Fruit fly (Drosophila melanogaster) whole organism, embryonic: Measurements from ENCODE around the gene her.

Experiments
- ATbp ChIP-seq: fragments of 200-800 bp; sonication (Bioruptor generic); optimal IDR thresholded peaks from 2 replicates; lab custom pipeline; 2017; ENCODE audit warnings: missing biosample characterization, mild to moderate bottlenecking, missing genetic modification characterization, missing genetic modification reagents
- Adf1 ChIP-seq: fragments of 200-800 bp; sonication (Bioruptor generic); IDR thresholded peaks from 2 replicates; pipeline ENCODE4 v1.3.6; 2022; ENCODE audit warnings: missing biosample characterization, missing genetic modification characterization
- Antp ChIP-seq: fragments of 200-800 bp; sonication (Bioruptor generic); optimal IDR thresholded peaks from 3 replicates; lab custom pipeline; 2016; ENCODE audit warnings: missing biosample characterization, missing genetic modification characterization
- Bdp1 ChIP-seq: fragments of 200-800 bp; sonication (Bioruptor generic); optimal IDR thresholded peaks from 3 replicates; lab custom pipeline; 2016; ENCODE audit warnings: missing biosample characterization, missing genetic modification characterization
- CG10147 ChIP-seq: fragments of 200-800 bp; sonication (Bioruptor generic); optimal IDR thresholded peaks from 2 replicates; lab custom pipeline; 2019; ENCODE audit warnings: missing biosample characterization, mild to moderate bottlenecking, missing genetic modification characterization, moderate library complexity
- CG11560 ChIP-seq: fragments of 200-800 bp; sonication (Bioruptor generic); IDR thresholded peaks from 3 replicates; pipeline ENCODE4 v1.3.6; 2022; ENCODE audit warnings: missing biosample characterization, missing genetic modification characterization
- CG12071 ChIP-seq: fragments of 200-800 bp; sonication (Bioruptor generic); optimal IDR thresholded peaks from 3 replicates; lab custom pipeline; 2018; ENCODE audit warnings: missing biosample characterization, mild to moderate bottlenecking, missing genetic modification characterization
- CG12155 ChIP-seq: fragments of 200-800 bp; sonication (Bioruptor generic); optimal IDR thresholded peaks from 3 replicates; lab custom pipeline; 2016; ENCODE audit warnings: missing biosample characterization, missing genetic modification characterization
- CG12219 ChIP-seq: fragments of 200-800 bp; sonication (Bioruptor generic); optimal IDR thresholded peaks from 3 replicates; lab custom pipeline; 2018; ENCODE audit warnings: missing biosample characterization, mild to moderate bottlenecking, missing genetic modification characterization
- CG12659 ChIP-seq: fragments of 200-800 bp; sonication (Bioruptor generic); optimal IDR thresholded peaks from 3 replicates; lab custom pipeline; 2017; ENCODE audit warnings: mild to moderate bottlenecking, missing biosample characterization, missing genetic modification reagents, missing genetic modification characterization
- CG12769 ChIP-seq: fragments of 200-800 bp; sonication (Bioruptor generic); optimal IDR thresholded peaks from 2 replicates; lab custom pipeline; 2019; ENCODE audit warnings: missing biosample characterization, mild to moderate bottlenecking, missing genetic modification characterization, moderate library complexity
- CG13624 ChIP-seq: fragments of 200-800 bp; sonication (Bioruptor generic); optimal IDR thresholded peaks from 2 replicates; lab custom pipeline; 2016; ENCODE audit warnings: missing biosample characterization, missing genetic modification characterization
- CG13775 ChIP-seq: fragments of 200-800 bp; sonication (Bioruptor generic); optimal IDR thresholded peaks from 3 replicates; lab custom pipeline; 2017; ENCODE audit warnings: missing biosample characterization, mild to moderate bottlenecking, missing genetic modification characterization
- CG14014 ChIP-seq: fragments of 200-800 bp; sonication (Bioruptor generic); IDR thresholded peaks from 2 replicates; pipeline ENCODE4 v1.3.6; 2022; ENCODE audit warnings: missing biosample characterization, missing genetic modification characterization
- CG14050 ChIP-seq: fragments of 200-800 bp; sonication (Bioruptor generic); IDR thresholded peaks from 3 replicates; pipeline ENCODE4 v1.3.6; 2022; ENCODE audit warnings: missing biosample characterization, missing genetic modification characterization
- CG15514 ChIP-seq: fragments of 200-800 bp; sonication (Bioruptor generic); optimal IDR thresholded peaks from 3 replicates; lab custom pipeline; 2017; ENCODE audit warnings: missing biosample characterization, missing genetic modification characterization, mild to moderate bottlenecking, moderate library complexity, missing genetic modification reagents
- CG30431 ChIP-seq: fragments of 200-800 bp; sonication (Bioruptor generic); optimal IDR thresholded peaks from 2 replicates; lab custom pipeline; 2017; ENCODE audit warnings: missing biosample characterization, missing genetic modification characterization
- CG31224 ChIP-seq: fragments of 200-800 bp; sonication (Bioruptor generic); IDR thresholded peaks from 2 replicates; pipeline ENCODE4 v1.3.6; 2022; ENCODE audit warnings: missing biosample characterization, missing genetic modification characterization
- CG31441 ChIP-seq: fragments of 200-800 bp; sonication (Bioruptor generic); IDR thresholded peaks from 2 replicates; pipeline ENCODE4 v1.3.6; 2022; ENCODE audit warnings: missing biosample characterization, missing genetic modification characterization
- CG3163 ChIP-seq: fragments of 200-800 bp; sonication (Bioruptor generic); optimal IDR thresholded peaks from 3 replicates; lab custom pipeline; 2016; ENCODE audit warnings: missing biosample characterization, missing genetic modification characterization
- CG6654 ChIP-seq: fragments of 200-800 bp; sonication (Bioruptor generic); optimal IDR thresholded peaks from 2 replicates; lab custom pipeline; 2017; ENCODE audit warnings: missing biosample characterization, mild to moderate bottlenecking, missing genetic modification characterization
- CG6765 ChIP-seq: fragments of 200-800 bp; sonication (Bioruptor generic); optimal IDR thresholded peaks from 3 replicates; lab custom pipeline; 2017; ENCODE audit warnings: missing biosample characterization, mild to moderate bottlenecking, missing genetic modification characterization
- CG7963 ChIP-seq: fragments of 200-800 bp; sonication (Bioruptor generic); IDR thresholded peaks from 3 replicates; pipeline ENCODE4 v1.3.6; 2022; ENCODE audit warnings: missing biosample characterization, missing genetic modification characterization; ENCODE audit not compliant: partially characterized antibody
- CG9609 ChIP-seq: fragments of 200-800 bp; sonication (Bioruptor generic); optimal IDR thresholded peaks from 3 replicates; lab custom pipeline; 2016; ENCODE audit warnings: missing biosample characterization, missing genetic modification characterization
- Doc3 ChIP-seq: fragments of 200-800 bp; sonication (Bioruptor generic); IDR thresholded peaks from 3 replicates; pipeline ENCODE4 v1.3.6; 2022; ENCODE audit warnings: missing biosample characterization, missing genetic modification characterization; ENCODE audit not compliant: partially characterized antibody
- Dref ChIP-seq: fragments of 200-800 bp; sonication (Bioruptor generic); IDR thresholded peaks from 2 replicates; pipeline ENCODE4 v1.3.6; 2022; ENCODE audit warnings: missing biosample characterization, missing genetic modification characterization
- Gug ChIP-seq: fragments of 200-800 bp; sonication (Bioruptor generic); IDR thresholded peaks from 4 replicates; pipeline ENCODE4 v1.3.6; 2022; ENCODE audit warnings: missing biosample characterization, missing genetic modification characterization
- HLH3B ChIP-seq: fragments of 200-800 bp; sonication (Bioruptor generic); IDR thresholded peaks from 2 replicates; pipeline ENCODE4 v1.3.6; 2022; ENCODE audit warnings: missing biosample characterization, missing genetic modification characterization
- Jarid2 ChIP-seq: fragments of 200-800 bp; sonication (Bioruptor generic); optimal IDR thresholded peaks from 3 replicates; lab custom pipeline; 2017; ENCODE audit warnings: mild to moderate bottlenecking, missing biosample characterization, missing genetic modification reagents, missing genetic modification characterization
- Myb ChIP-seq: fragments of 200-800 bp; sonication (Bioruptor generic); optimal IDR thresholded peaks from 2 replicates; lab custom pipeline; 2016; ENCODE audit warnings: missing biosample characterization, missing genetic modification characterization
- Sox100B ChIP-seq: fragments of 200-800 bp; sonication (Bioruptor generic); optimal IDR thresholded peaks from 3 replicates; lab custom pipeline; 2018; ENCODE audit warnings: missing biosample characterization, mild to moderate bottlenecking, missing genetic modification characterization
- ara ChIP-seq: fragments of 200-800 bp; sonication (Bioruptor generic); IDR thresholded peaks from 2 replicates; pipeline ENCODE4 v1.3.6; 2022; ENCODE audit warnings: missing biosample characterization, missing genetic modification characterization
- ash1 ChIP-seq: fragments of 200-800 bp; sonication (Bioruptor generic); optimal IDR thresholded peaks from 2 replicates; lab custom pipeline; 2018; ENCODE audit warnings: missing biosample characterization, mild to moderate bottlenecking, missing genetic modification characterization
- bsh ChIP-seq, 2 experiments: fragments of 200-800 bp; sonication (Bioruptor generic); optimal IDR thresholded peaks; 2 replicates each; lab custom pipeline; 2017 to 2018; ENCODE audit warnings: mild to moderate bottlenecking in 2 of 2, missing biosample characterization in 2 of 2, missing genetic modification characterization in 2 of 2, moderate library complexity in 1 of 2
- btn ChIP-seq: fragments of 200-800 bp; sonication (Bioruptor generic); optimal IDR thresholded peaks from 2 replicates; lab custom pipeline; 2016; ENCODE audit warnings: missing biosample characterization, missing genetic modification characterization
- caup ChIP-seq: fragments of 200-800 bp; sonication (Bioruptor generic); optimal IDR thresholded peaks from 3 replicates; lab custom pipeline; 2017; ENCODE audit warnings: missing biosample characterization, mild to moderate bottlenecking, missing genetic modification characterization, moderate library complexity; ENCODE audit not compliant: severe bottlenecking
- dan ChIP-seq: fragments of 200-800 bp; sonication (Bioruptor generic); IDR thresholded peaks from 2 replicates; pipeline ENCODE4 v1.3.6; 2022; ENCODE audit warnings: missing biosample characterization, missing genetic modification characterization
- dati ChIP-seq: fragments of 200-800 bp; sonication (Bioruptor generic); IDR thresholded peaks from 2 replicates; pipeline ENCODE4 v1.3.6; 2022; ENCODE audit warnings: missing biosample characterization, missing genetic modification characterization
- exex ChIP-seq: fragments of 200-800 bp; sonication (Bioruptor generic); optimal IDR thresholded peaks from 4 replicates; lab custom pipeline; 2018; ENCODE audit warnings: missing biosample characterization, mild to moderate bottlenecking, missing genetic modification characterization, moderate library complexity
- gcm2 ChIP-seq: fragments of 200-800 bp; sonication (Bioruptor generic); optimal IDR thresholded peaks from 2 replicates; lab custom pipeline; 2016; ENCODE audit warnings: missing biosample characterization, missing genetic modification characterization
- grau ChIP-seq: fragments of 200-800 bp; optimal IDR thresholded peaks from 3 replicates; lab custom pipeline; 2019; ENCODE audit warnings: missing biosample characterization, mild to moderate bottlenecking, missing genetic modification characterization, moderate library complexity
- gt ChIP-seq: fragments of 200-800 bp; sonication (Bioruptor generic); IDR thresholded peaks from 2 replicates; pipeline ENCODE4 v1.3.6; 2022; ENCODE audit warnings: missing biosample characterization, missing genetic modification characterization
- hth ChIP-seq: fragments of >200 bp; optimal IDR thresholded peaks from 2 replicates; lab custom pipeline; 2017; ENCODE audit warnings: inconsistent platforms
- mam ChIP-seq: fragments of 200-800 bp; sonication (Bioruptor generic); optimal IDR thresholded peaks from 3 replicates; lab custom pipeline; 2016; ENCODE audit warnings: missing biosample characterization, missing genetic modification characterization
- schlank ChIP-seq: fragments of 200-800 bp; sonication (Bioruptor generic); optimal IDR thresholded peaks from 2 replicates; lab custom pipeline; 2018; ENCODE audit warnings: missing biosample characterization, mild to moderate bottlenecking, missing genetic modification characterization
- stwl ChIP-seq: fragments of 200-800 bp; sonication (Bioruptor generic); optimal IDR thresholded peaks from 3 replicates; lab custom pipeline; 2018; ENCODE audit warnings: missing biosample characterization, mild to moderate bottlenecking, missing genetic modification characterization, moderate library complexity
- ttk ChIP-seq: fragments of 200-800 bp; sonication (Bioruptor generic); IDR thresholded peaks from 2 replicates; pipeline ENCODE4 v2.1.2; 2022; ENCODE audit warnings: missing biosample characterization, missing genetic modification characterization
- twi ChIP-seq: fragments of 200-800 bp; optimal IDR thresholded peaks from 2 replicates; lab custom pipeline; 2019; ENCODE audit warnings: missing biosample characterization, mild to moderate bottlenecking, missing genetic modification characterization, moderate library complexity
- yki ChIP-seq: fragments of >200 bp; optimal IDR thresholded peaks from 3 replicates; lab custom pipeline; 2018
- zen ChIP-seq: fragments of 200-800 bp; sonication (Bioruptor generic); optimal IDR thresholded peaks from 3 replicates; lab custom pipeline; 2018; ENCODE audit warnings: missing biosample characterization, mild to moderate bottlenecking, missing genetic modification characterization, moderate library complexity

Gene her

DNA sequence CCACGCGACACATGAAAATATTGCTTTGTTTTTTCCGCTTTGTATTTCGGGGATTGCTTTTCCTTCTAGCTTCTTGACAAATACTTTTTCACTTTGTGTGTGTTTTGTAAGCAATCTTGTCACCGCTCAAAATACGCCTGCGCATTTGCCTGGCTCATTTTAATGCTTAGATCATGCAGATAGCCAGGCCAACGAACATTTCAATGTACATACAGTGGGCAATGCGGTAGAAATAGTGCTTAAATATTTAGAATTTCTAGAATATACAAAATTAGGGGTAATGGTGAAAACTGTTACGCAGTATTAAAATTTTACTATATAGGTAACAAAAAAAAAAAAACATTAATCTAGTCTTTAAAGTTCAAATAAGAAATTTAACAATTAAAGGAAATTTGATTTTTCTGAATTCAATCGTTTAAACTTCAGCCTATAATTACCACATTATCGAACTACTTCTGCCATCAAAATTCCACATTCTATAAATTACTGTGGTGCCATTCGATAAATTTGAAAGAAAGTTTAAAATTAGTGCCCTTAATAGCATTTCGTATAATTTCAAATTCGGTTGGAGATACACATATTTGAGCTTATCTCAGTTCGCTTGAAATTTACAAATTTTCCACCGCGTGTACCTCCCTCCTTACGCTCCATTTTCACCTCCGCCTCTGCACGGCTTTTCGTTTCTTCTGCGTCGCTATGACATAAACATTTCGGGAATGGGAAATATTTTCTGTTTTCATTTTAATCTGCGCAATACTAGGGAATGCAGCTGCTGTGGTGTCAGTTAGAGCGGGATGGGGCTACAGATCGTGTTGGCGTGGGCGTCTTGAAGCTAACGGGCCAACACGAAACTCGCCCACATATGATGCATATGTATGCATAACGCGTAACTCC lies 30.1 kb downstream of the her start (continued):
- TF ChIP-seq Sox100B (GFP tag; lab: Kevin White, UChicago) (no peak), gcm2 (GFP tag; lab: Kevin White, UChicago) (no peak), twi (tag; lab: Kevin White, UChicago) (no peak), CG13624 (peak; percentile 37), btn (GFP tag; lab: Kevin White, UChicago) (no peak), zen (no peak), exex (tag; lab: Kevin White, UChicago) (no peak), Bdp1 (no peak), CG12071 (GFP tag; lab: Kevin White, UChicago) (no peak), Doc3 (GFP tag; lab: Robert Waterston, UW) (no peak), stwl (no peak), mam (no peak), CG3163 (GFP tag; lab: Kevin White, UChicago) (no peak), yki (no peak), CG9609 (GFP tag; lab: Kevin White, UChicago) (no peak), CG6654 (GFP tag; lab: Kevin White, UChicago) (no peak), ara (GFP tag; lab: Robert Waterston, UW) (no peak), bsh (GFP tag; optimal IDR thresholded peaks at IDR 0.05; lab: Kevin White, UChicago) (peak in 1 of 2 experiments; percentile 45), CG12219 (GFP tag; lab: Kevin White, UChicago) (no peak), CG11560 (no peak), Myb (GFP tag; lab: Kevin White, UChicago) (no peak), grau (peak; percentile 7), ttk (GFP tag; lab: Robert Waterston, UW) (no peak), ash1 (no peak), ATbp (GFP tag; lab: Kevin White, UChicago) (no peak), CG6765 (GFP tag; lab: Kevin White, UChicago) (no peak), Dref (GFP tag; lab: Robert Waterston, UW) (no peak), dan (GFP tag; lab: Robert Waterston, UW) (no peak), CG13775 (GFP tag; lab: Kevin White, UChicago) (peak; percentile 16), CG12659 (GFP tag; lab: Kevin White, UChicago) (peak; percentile 24), CG14014 (GFP tag; lab: Robert Waterston, UW) (0 out of 2 replicates have a peak, but pooled peaks have one; percentile 9), schlank (tag; lab: Kevin White, UChicago) (no peak), CG15514 (no peak), caup (GFP tag; lab: Kevin White, UChicago) (no peak), CG10147 (GFP tag; lab: Kevin White, UChicago) (no peak), CG7963 (GFP tag; lab: Robert Waterston, UW) (no peak), Jarid2 (GFP tag; lab: Kevin White, UChicago) (no peak), dati (GFP tag; lab: Robert Waterston, UW) (no peak), CG31441 (GFP tag; lab: Robert Waterston, UW) (no peak), Antp (GFP tag; lab: Kevin White, UChicago) (no peak), hth (lab: Kevin White, UChicago) (no peak), HLH3B (GFP tag; lab: Robert Waterston, UW) (no peak), gt (GFP tag; lab: Robert Waterston, UW) (no peak), CG31224 (GFP tag; lab: Robert Waterston, UW) (no peak), Adf1 (GFP tag; lab: Robert Waterston, UW) (no peak), CG14050 (GFP tag; lab: Robert Waterston, UW) (no peak), Gug (GFP tag; lab: Robert Waterston, UW) (no peak), CG12155 (no peak), CG12769 (tag; lab: Kevin White, UChicago) (peak; percentile 88), CG30431 (no peak)
